Worm (Caenorhabditis elegans) whole organism, L4/young adult: ENCODE data around the gene ZC155.4.

ENCODE experiments used
- W03F9.2 ChIP-seq: fragments of 150-350 bp; optimal IDR thresholded peaks from 2 replicates; lab custom pipeline; 2014; ENCODE audit warnings: missing biosample characterization, missing genetic modification characterization
- dao-5 ChIP-seq: sonication (generic microtip); optimal IDR thresholded peaks from 2 replicates; lab custom pipeline; 2016; ENCODE audit warnings: missing genotype, missing genetic modification characterization, moderate library complexity, missing compliant biosample characterization
- him-1 ChIP-seq: sonication (generic microtip); optimal IDR thresholded peaks from 2 replicates; lab custom pipeline; 2016; ENCODE audit warnings: missing genotype, missing genetic modification reagents, missing genetic modification characterization, missing compliant biosample characterization

DNA sequence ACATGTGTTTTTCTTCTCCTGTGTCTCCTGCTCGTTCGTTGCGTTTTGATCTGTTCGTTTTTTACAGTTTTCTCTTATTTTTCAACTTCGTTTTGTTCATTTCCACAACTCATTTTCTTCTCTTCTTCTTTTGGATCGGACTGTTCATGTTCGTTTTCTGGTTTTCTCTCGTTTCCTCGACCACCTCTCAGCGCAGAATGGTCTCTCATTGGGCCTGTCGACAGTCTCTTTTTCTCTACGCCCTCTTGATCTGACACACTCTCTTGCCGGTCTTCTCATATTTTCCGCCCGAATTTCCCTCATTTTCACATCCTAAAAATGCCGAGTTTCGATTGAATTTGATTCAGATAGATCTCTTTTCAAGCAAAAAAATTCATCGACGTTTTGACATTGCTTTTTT is 33.6 kb downstream of the ZC155.4 start:
- TF ChIP-seq dao-5: no peak
- TF ChIP-seq W03F9.2: no peak
- TF ChIP-seq him-1: no peak
